Fruit fly (Drosophila melanogaster) whole organism, prepupa: Measurements from ENCODE around the gene CG14054.

Experiments used
- CG11762 ChIP-seq: fragments of 200-800 bp; sonication (Bioruptor generic); optimal IDR thresholded peaks from 3 replicates; lab custom pipeline; 2016; ENCODE audit warnings: missing biosample characterization, missing genetic modification characterization; ENCODE audit not compliant: insufficient read depth
- CG11902 ChIP-seq: fragments of 200-800 bp; sonication (Bioruptor generic); optimal IDR thresholded peaks from 3 replicates; lab custom pipeline; 2016; ENCODE audit warnings: missing biosample characterization, missing genetic modification characterization
- CG15336 ChIP-seq: fragments of 200-800 bp; sonication (Bioruptor generic); IDR thresholded peaks from 2 replicates; pipeline ENCODE4 v1.3.6; 2022; ENCODE audit warnings: missing biosample characterization, missing genetic modification characterization
- CG1621 ChIP-seq: fragments of 200-800 bp; sonication (Bioruptor generic); optimal IDR thresholded peaks from 3 replicates; lab custom pipeline; 2018; ENCODE audit warnings: missing biosample characterization, mild to moderate bottlenecking, missing genetic modification characterization
- CG16779 ChIP-seq: fragments of 200-800 bp; sonication (Bioruptor generic); optimal IDR thresholded peaks from 3 replicates; lab custom pipeline; 2017; ENCODE audit warnings: missing biosample characterization, mild to moderate bottlenecking, missing genetic modification characterization
- CG3032 ChIP-seq: fragments of 200-800 bp; optimal IDR thresholded peaks from 2 replicates; lab custom pipeline; 2019; ENCODE audit warnings: missing biosample characterization, mild to moderate bottlenecking, missing genetic modification characterization, moderate library complexity
- CG31627 ChIP-seq: fragments of 200-800 bp; sonication (Bioruptor generic); optimal IDR thresholded peaks from 3 replicates; lab custom pipeline; 2016; ENCODE audit warnings: missing biosample characterization, missing genetic modification characterization
- CG32006 ChIP-seq: fragments of 200-800 bp; sonication (Bioruptor generic); optimal IDR thresholded peaks from 3 replicates; lab custom pipeline; 2017; ENCODE audit warnings: missing biosample characterization, mild to moderate bottlenecking, missing genetic modification characterization
- CG34406 ChIP-seq: fragments of 200-800 bp; sonication (Bioruptor generic); optimal IDR thresholded peaks from 3 replicates; lab custom pipeline; 2016; ENCODE audit warnings: missing biosample characterization, missing genetic modification characterization
- CG3919 ChIP-seq: fragments of 200-800 bp; sonication (Bioruptor generic); optimal IDR thresholded peaks from 3 replicates; lab custom pipeline; 2016; ENCODE audit warnings: missing biosample characterization, missing genetic modification characterization
- CG4318 ChIP-seq: fragments of 200-800 bp; sonication (Bioruptor generic); optimal IDR thresholded peaks from 3 replicates; lab custom pipeline; 2017; ENCODE audit warnings: missing biosample characterization, mild to moderate bottlenecking, missing genetic modification characterization
- CG6163 ChIP-seq: fragments of 200-800 bp; sonication (Bioruptor generic); IDR thresholded peaks from 3 replicates; pipeline ENCODE4 v1.3.6; 2022; ENCODE audit warnings: missing biosample characterization, missing genetic modification characterization
- CG6276 ChIP-seq: fragments of 200-800 bp; sonication (Bioruptor generic); optimal IDR thresholded peaks from 2 replicates; lab custom pipeline; 2017; ENCODE audit warnings: missing biosample characterization, mild to moderate bottlenecking, missing genetic modification characterization
- CG6792 ChIP-seq: fragments of 200-800 bp; sonication (Bioruptor generic); optimal IDR thresholded peaks from 3 replicates; lab custom pipeline; 2016; ENCODE audit warnings: missing biosample characterization, missing genetic modification characterization
- CG6808 ChIP-seq: fragments of 200-800 bp; sonication (Bioruptor generic); optimal IDR thresholded peaks from 3 replicates; lab custom pipeline; 2017; ENCODE audit warnings: missing biosample characterization, missing genetic modification characterization, mild to moderate bottlenecking, moderate library complexity, missing genetic modification reagents
- CG6854 ChIP-seq: fragments of 200-800 bp; sonication (Bioruptor generic); optimal IDR thresholded peaks from 2 replicates; lab custom pipeline; 2017; ENCODE audit warnings: missing biosample characterization, mild to moderate bottlenecking, missing genetic modification characterization
- CG8119 ChIP-seq: fragments of 200-800 bp; sonication (Bioruptor generic); IDR thresholded peaks from 3 replicates; pipeline ENCODE4 v1.3.6; 2022; ENCODE audit warnings: missing biosample characterization, missing genetic modification characterization
- CG8319 ChIP-seq: fragments of 200-800 bp; sonication (Bioruptor generic); optimal IDR thresholded peaks from 3 replicates; lab custom pipeline; 2016; ENCODE audit warnings: missing biosample characterization, missing genetic modification characterization
- CG8632 ChIP-seq: fragments of 200-800 bp; sonication (Bioruptor generic); optimal IDR thresholded peaks from 3 replicates; lab custom pipeline; 2016; ENCODE audit warnings: missing biosample characterization, missing genetic modification characterization
- CG9139 ChIP-seq: fragments of 200-800 bp; sonication (Bioruptor generic); optimal IDR thresholded peaks from 3 replicates; lab custom pipeline; 2017; ENCODE audit warnings: missing biosample characterization, mild to moderate bottlenecking, missing genetic modification characterization
- Eip75B ChIP-seq: fragments of 200-800 bp; sonication (Bioruptor generic); optimal IDR thresholded peaks from 3 replicates; lab custom pipeline; 2016; ENCODE audit warnings: missing biosample characterization, missing genetic modification characterization
- Eip78C ChIP-seq: fragments of 200-800 bp; sonication (Bioruptor generic); peaks from one replicate; lab custom pipeline; 2016; ENCODE audit warnings: missing biosample characterization, missing genetic modification characterization
- Eip93F ChIP-seq: fragments of 200-800 bp; sonication (Bioruptor generic); optimal IDR thresholded peaks from 2 replicates; lab custom pipeline; 2016; ENCODE audit warnings: missing biosample characterization, mild to moderate bottlenecking, missing genetic modification characterization
- Ets21C ChIP-seq: fragments of 200-800 bp; sonication (Bioruptor generic); optimal IDR thresholded peaks from 3 replicates; lab custom pipeline; 2016; ENCODE audit warnings: missing biosample characterization, missing genetic modification characterization
- Ets96B ChIP-seq: fragments of 200-800 bp; optimal IDR thresholded peaks from 2 replicates; lab custom pipeline; 2019; ENCODE audit warnings: missing biosample characterization, mild to moderate bottlenecking, missing genetic modification characterization, moderate library complexity
- Gug ChIP-seq: fragments of 200-800 bp; sonication (Bioruptor generic); IDR thresholded peaks from 2 replicates; pipeline ENCODE4 v1.3.6; 2022; ENCODE audit warnings: missing biosample characterization, missing genetic modification characterization
- Hr38 ChIP-seq: sonication (Bioruptor generic); optimal IDR thresholded peaks from 2 replicates; lab custom pipeline; 2016; ENCODE audit warnings: missing biosample characterization, missing genetic modification characterization
- Hr39 ChIP-seq: fragments of 200-800 bp; sonication (Bioruptor generic); optimal IDR thresholded peaks from 2 replicates; lab custom pipeline; 2016; ENCODE audit warnings: missing biosample characterization, missing genetic modification characterization
- Hr4 ChIP-seq: fragments of 200-800 bp; sonication (Bioruptor generic); optimal IDR thresholded peaks from 3 replicates; lab custom pipeline; 2016; ENCODE audit warnings: missing biosample characterization, missing genetic modification characterization
- Met ChIP-seq: fragments of 200-800 bp; sonication (Bioruptor generic); optimal IDR thresholded peaks from 3 replicates; lab custom pipeline; 2016; ENCODE audit warnings: missing biosample characterization, missing genetic modification characterization
- OdsH ChIP-seq: fragments of 200-800 bp; sonication (Bioruptor generic); optimal IDR thresholded peaks from 3 replicates; lab custom pipeline; 2016; ENCODE audit warnings: missing biosample characterization, missing genetic modification characterization
- Smox ChIP-seq: fragments of 200-800 bp; sonication (Bioruptor generic); optimal IDR thresholded peaks from 3 replicates; lab custom pipeline; 2016; ENCODE audit warnings: missing biosample characterization, missing genetic modification characterization
- Sox102F ChIP-seq: fragments of 200-800 bp; sonication (Bioruptor generic); optimal IDR thresholded peaks from 2 replicates; lab custom pipeline; 2016; ENCODE audit warnings: missing biosample characterization, mild to moderate bottlenecking, missing genetic modification characterization
- Sox14 ChIP-seq: fragments of 200-800 bp; sonication (Bioruptor generic); optimal IDR thresholded peaks from 3 replicates; lab custom pipeline; 2016; ENCODE audit warnings: missing biosample characterization, missing genetic modification characterization
- Sox15 ChIP-seq: fragments of 200-800 bp; sonication (Bioruptor generic); optimal IDR thresholded peaks from 3 replicates; lab custom pipeline; 2016; ENCODE audit warnings: missing biosample characterization, missing genetic modification characterization
- achi ChIP-seq: fragments of 200-800 bp; sonication (Bioruptor generic); optimal IDR thresholded peaks from 3 replicates; lab custom pipeline; 2016; ENCODE audit warnings: missing biosample characterization, missing genetic modification characterization
- acj6 ChIP-seq: fragments of 200-800 bp; sonication (Bioruptor generic); optimal IDR thresholded peaks from 3 replicates; lab custom pipeline; 2016; ENCODE audit warnings: missing biosample characterization, missing genetic modification characterization
- cyc ChIP-seq: fragments of 200-800 bp; sonication (Bioruptor generic); optimal IDR thresholded peaks from 3 replicates; lab custom pipeline; 2016; ENCODE audit warnings: missing biosample characterization, missing genetic modification characterization
- dsx ChIP-seq: fragments of 200-800 bp; optimal IDR thresholded peaks from 3 replicates; lab custom pipeline; 2019; ENCODE audit warnings: missing biosample characterization, mild to moderate bottlenecking, missing genetic modification characterization, moderate library complexity; ENCODE audit not compliant: poor library complexity, severe bottlenecking
- esn ChIP-seq: fragments of 200-800 bp; sonication (Bioruptor generic); optimal IDR thresholded peaks from 2 replicates; lab custom pipeline; 2016; ENCODE audit warnings: missing biosample characterization, mild to moderate bottlenecking, missing genetic modification characterization, moderate library complexity
- fd85E ChIP-seq: fragments of 200-800 bp; sonication (Bioruptor generic); optimal IDR thresholded peaks from 3 replicates; lab custom pipeline; 2016; ENCODE audit warnings: missing biosample characterization, missing genetic modification characterization
- net ChIP-seq: fragments of 200-800 bp; sonication (Bioruptor generic); optimal IDR thresholded peaks from 3 replicates; lab custom pipeline; 2016; ENCODE audit warnings: missing biosample characterization, missing genetic modification characterization
- pdm3 ChIP-seq: fragments of 200-800 bp; sonication (Bioruptor generic); optimal IDR thresholded peaks from 3 replicates; lab custom pipeline; 2016; ENCODE audit warnings: missing biosample characterization, missing genetic modification characterization
- salr ChIP-seq, 2 experiments: fragments of 200-800 bp; sonication (Bioruptor generic); optimal IDR thresholded peaks; 3 replicates each; lab custom pipeline; 2016 to 2018; ENCODE audit warnings: missing biosample characterization in 2 of 2, missing genetic modification characterization in 2 of 2, mild to moderate bottlenecking in 1 of 2
- spab ChIP-seq: fragments of 200-800 bp; sonication (Bioruptor generic); optimal IDR thresholded peaks from 2 replicates; lab custom pipeline; 2017; ENCODE audit warnings: missing biosample characterization, mild to moderate bottlenecking, missing genetic modification characterization, missing genetic modification reagents
- ss ChIP-seq, 2 experiments: fragments of 200-800 bp; sonication (Bioruptor generic); optimal IDR thresholded peaks; 2 replicates in 1 of 2; 3 replicates in 1 of 2; lab custom pipeline; 2017 to 2018; ENCODE audit warnings: mild to moderate bottlenecking in 2 of 2, missing biosample characterization in 2 of 2, missing genetic modification characterization in 2 of 2, moderate library complexity in 1 of 2
- topi ChIP-seq: fragments of 200-800 bp; sonication (Bioruptor generic); optimal IDR thresholded peaks from 3 replicates; lab custom pipeline; 2016; ENCODE audit warnings: missing biosample characterization, missing genetic modification characterization
- vri ChIP-seq: fragments of 200-800 bp; sonication (Bioruptor generic); optimal IDR thresholded peaks from 3 replicates; lab custom pipeline; 2016; ENCODE audit warnings: missing biosample characterization, mild to moderate bottlenecking, missing genetic modification characterization

Gene CG14054

DNA sequence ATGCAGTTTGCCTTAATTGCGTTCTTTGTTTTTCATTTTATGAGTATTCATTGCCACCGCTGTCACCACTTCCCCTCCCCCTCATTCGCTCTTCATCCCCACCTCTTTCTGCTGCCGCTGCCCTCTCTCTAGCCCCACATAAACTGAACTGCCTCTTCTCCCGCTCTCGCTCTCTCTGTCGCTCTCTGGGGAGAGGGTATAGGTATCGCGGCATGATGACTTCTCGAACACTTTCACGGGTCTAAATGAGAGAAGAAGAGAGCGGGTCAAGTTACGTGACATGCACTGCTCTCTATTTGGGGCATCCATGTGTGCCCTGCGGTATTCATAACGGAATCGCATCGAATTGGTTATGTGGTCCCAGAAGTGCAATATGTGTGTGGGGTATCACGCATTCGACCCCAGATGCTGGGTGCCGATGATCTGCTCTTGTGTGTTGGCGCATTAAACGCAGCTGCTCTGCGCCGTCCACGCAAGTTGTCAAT is 17.6 kb upstream of the CG14054 start (continued):
- TF ChIP-seq CG3032 (tag; lab: Kevin White, UChicago) = peak; percentile 82
- TF ChIP-seq achi (GFP tag; lab: Kevin White, UChicago) = peak; percentile 93
- TF ChIP-seq Sox102F (GFP tag; lab: Kevin White, UChicago) = peak; percentile 95
- peak; percentile 93 for TF ChIP-seq Hr4 (GFP tag; lab: Kevin White, UChicago)
- peak; percentile 94 for TF ChIP-seq CG32006 (GFP tag; lab: Kevin White, UChicago)
- TF ChIP-seq CG8119 (GFP tag; lab: Robert Waterston, UW) = peak; percentile 93
- TF ChIP-seq CG9139 = peak; percentile 89
- TF ChIP-seq acj6 = peak; percentile 93
- TF ChIP-seq cyc (GFP tag; lab: Kevin White, UChicago) = peak; percentile 95
- peak; percentile 94 for TF ChIP-seq OdsH (GFP tag; lab: Kevin White, UChicago)
- peak; percentile 92 for TF ChIP-seq CG1621 (tag; lab: Kevin White, UChicago)
- peak; percentile 98 for TF ChIP-seq Eip78C
- peak; percentile 81 to 90 for TF ChIP-seq salr (GFP tag; optimal IDR thresholded peaks at IDR 0.05; lab: Kevin White, UChicago)

DNA sequence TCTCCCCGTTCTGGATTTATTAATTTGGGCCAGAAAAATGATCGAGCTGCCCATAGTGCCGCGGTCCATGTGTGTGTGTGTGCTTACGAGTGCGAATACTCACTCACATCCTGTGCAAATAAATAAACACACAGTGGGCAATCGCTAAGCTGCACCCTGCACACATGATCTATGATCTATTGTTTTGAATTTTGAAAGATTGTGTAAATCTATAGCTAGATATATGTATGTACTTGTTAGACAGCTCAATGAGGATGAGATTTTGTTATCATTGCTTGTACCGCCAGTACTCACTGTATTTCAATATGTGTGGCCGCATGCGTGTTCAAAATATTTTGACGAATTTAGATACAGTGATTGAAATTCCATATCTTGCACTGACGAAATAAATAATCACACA is 16.9 kb upstream of the CG14054 start:
- peak; percentile 94 for TF ChIP-seq CG6163 (GFP tag; lab: Robert Waterston, UW)
- no peak for TF ChIP-seq CG4318
- peak; percentile 83 for TF ChIP-seq CG11762 (GFP tag; lab: Kevin White, UChicago)
- TF ChIP-seq Sox102F (GFP tag; lab: Kevin White, UChicago) = peak; percentile 81
- peak; percentile 86 for TF ChIP-seq dsx (GFP tag; lab: Kevin White, UChicago)
- peak; percentile 86 for TF ChIP-seq CG3919
- TF ChIP-seq Gug (GFP tag; lab: Robert Waterston, UW) = peak; percentile 89
- TF ChIP-seq Sox14 (GFP tag; lab: Kevin White, UChicago) = peak; percentile 81
- peak; percentile 80 for TF ChIP-seq CG6808
- TF ChIP-seq fd85E (GFP tag; lab: Kevin White, UChicago) = no peak
- peak; percentile 85 for TF ChIP-seq CG6276 (GFP tag; lab: Kevin White, UChicago)
- TF ChIP-seq spab (GFP tag; lab: Kevin White, UChicago) = peak; percentile 81
- TF ChIP-seq Eip75B (GFP tag; lab: Kevin White, UChicago) = peak; percentile 83
- TF ChIP-seq achi (GFP tag; lab: Kevin White, UChicago) = peak; percentile 82
- TF ChIP-seq CG8632 = peak; percentile 75
- TF ChIP-seq CG16779 (tag; lab: Kevin White, UChicago) = peak; percentile 78
- TF ChIP-seq Hr38 (GFP tag; lab: Kevin White, UChicago) = peak; percentile 67
- no peak for TF ChIP-seq Eip93F (GFP tag; lab: Kevin White, UChicago)
- peak; percentile 83 for TF ChIP-seq CG6792
- TF ChIP-seq Ets21C = peak; percentile 85
- peak; percentile 92 for TF ChIP-seq CG15336 (GFP tag; lab: Robert Waterston, UW)
- TF ChIP-seq ss (GFP tag; optimal IDR thresholded peaks at IDR 0.05; lab: Kevin White, UChicago) = peak; percentile 71 to 88
- peak; percentile 79 for TF ChIP-seq Met (GFP tag; lab: Kevin White, UChicago)
- TF ChIP-seq CG34406 = peak; percentile 74
- TF ChIP-seq Smox (GFP tag; lab: Kevin White, UChicago) = peak; percentile 80
- TF ChIP-seq pdm3 = peak; percentile 90
- TF ChIP-seq CG8319 = peak; percentile 74
- TF ChIP-seq topi (GFP tag; lab: Kevin White, UChicago) = peak; percentile 88
- no peak for TF ChIP-seq CG6854 (GFP tag; lab: Kevin White, UChicago)
- TF ChIP-seq OdsH (GFP tag; lab: Kevin White, UChicago) = peak; percentile 89
- peak; percentile 87 for TF ChIP-seq net
- TF ChIP-seq CG1621 (tag; lab: Kevin White, UChicago) = peak; percentile 86
- peak; percentile 88 for TF ChIP-seq CG3032 (tag; lab: Kevin White, UChicago)
- peak; percentile 90 for TF ChIP-seq CG8119 (GFP tag; lab: Robert Waterston, UW)
- TF ChIP-seq Hr4 (GFP tag; lab: Kevin White, UChicago) = peak; percentile 90
- peak; percentile 83 for TF ChIP-seq Sox15 (GFP tag; lab: Kevin White, UChicago)
- TF ChIP-seq CG31627 = peak; percentile 92
- TF ChIP-seq Hr39 = peak; percentile 93
- peak; percentile 87 for TF ChIP-seq acj6
- peak; percentile 80 for TF ChIP-seq vri
- peak; percentile 89 for TF ChIP-seq Ets96B
- peak; percentile 97 for TF ChIP-seq Eip78C
- TF ChIP-seq esn (GFP tag; lab: Kevin White, UChicago) = peak; percentile 84
- peak; percentile 79 for TF ChIP-seq CG11902 (GFP tag; lab: Kevin White, UChicago)
